Worm (Caenorhabditis elegans) whole organism, L4 larva: ENCODE data around the gene ham-2.

ENCODE experiments used
- D1046.2 ChIP-seq: fragments of 200-800 bp; sonication (Bioruptor generic); IDR thresholded peaks from 2 replicates; pipeline ENCODE4 v1.3.6; 2022; ENCODE audit warnings: missing genetic modification characterization, missing compliant biosample characterization
- F10B5.3 ChIP-seq: sonication (generic microtip); optimal IDR thresholded peaks from 2 replicates; lab custom pipeline; 2016; ENCODE audit warnings: mild to moderate bottlenecking, missing genetic modification characterization, missing compliant biosample characterization
- F44E2.7 ChIP-seq: fragments of 200-800 bp; sonication (Bioruptor generic); IDR thresholded peaks from 2 replicates; pipeline ENCODE4 v2.1.2; 2022; ENCODE audit warnings: missing genetic modification characterization, missing compliant biosample characterization
- T20F7.1 ChIP-seq: fragments of 200-800 bp; sonication (Bioruptor generic); optimal IDR thresholded peaks from 2 replicates; lab custom pipeline; 2018; ENCODE audit warnings: mild to moderate bottlenecking, missing genetic modification characterization, missing compliant biosample characterization
- Y105C5A.15 ChIP-seq: fragments of 200-800 bp; sonication (Bioruptor generic); IDR thresholded peaks from 2 replicates; pipeline ENCODE4 v1.3.6; 2022; ENCODE audit warnings: missing genetic modification characterization, missing compliant biosample characterization
- Y48G9A.11 ChIP-seq: fragments of 200-800 bp; sonication (Bioruptor generic); IDR thresholded peaks from 2 replicates; pipeline ENCODE4 v1.3.6; 2022; ENCODE audit warnings: missing genetic modification reagents, missing genetic modification characterization, missing compliant biosample characterization
- Y5F2A.4 ChIP-seq: fragments of 200-800 bp; sonication (Bioruptor generic); optimal IDR thresholded peaks from 2 replicates; lab custom pipeline; 2018; ENCODE audit warnings: mild to moderate bottlenecking, missing genetic modification characterization, missing compliant biosample characterization
- aha-1 ChIP-seq: fragments of 150-350 bp; peaks from one replicate; lab custom pipeline; 2014; ENCODE audit warnings: missing biosample characterization, missing genetic modification characterization
- aly-2 ChIP-seq: sonication (generic microtip); optimal IDR thresholded peaks from 2 replicates; lab custom pipeline; 2018; ENCODE audit warnings: missing biosample characterization, missing genetic modification characterization
- attf-4 ChIP-seq: sonication (generic microtip); optimal IDR thresholded peaks from 3 replicates; lab custom pipeline; 2017; ENCODE audit warnings: missing biosample characterization, missing genetic modification characterization
- ceh-28 ChIP-seq: fragments of 150-350 bp; optimal IDR thresholded peaks from 2 replicates; lab custom pipeline; 2014; ENCODE audit warnings: missing biosample characterization, missing genetic modification reagents, missing genetic modification characterization
- ceh-44 ChIP-seq: fragments of 200-800 bp; sonication (Bioruptor generic); IDR thresholded peaks from 2 replicates; pipeline ENCODE4 v1.3.6; 2022; ENCODE audit warnings: missing genetic modification reagents, missing genetic modification characterization, missing compliant biosample characterization
- cey-2 ChIP-seq: sonication (generic microtip); optimal IDR thresholded peaks from 3 replicates; lab custom pipeline; 2017; ENCODE audit warnings: missing genetic modification characterization, mild to moderate bottlenecking, missing compliant biosample characterization, antibody characterized with exemption, borderline replicate concordance; ENCODE audit not compliant: insufficient read depth
- ctbp-1 ChIP-seq: fragments of 200-800 bp; sonication (Bioruptor generic); IDR thresholded peaks from 2 replicates; pipeline ENCODE4 v1.3.6; 2022; ENCODE audit warnings: missing genetic modification reagents, missing genetic modification characterization, missing compliant biosample characterization
- daf-12 ChIP-seq: fragments of 150-350 bp; optimal IDR thresholded peaks from 2 replicates; lab custom pipeline; 2014; ENCODE audit warnings: missing biosample characterization, missing genetic modification reagents, missing genetic modification characterization
- daf-16 ChIP-seq, 3 experiments: sonication (generic microtip); optimal IDR thresholded peaks; 2 replicates each; lab custom pipeline; 2016 to 2017; ENCODE audit warnings: missing genetic modification characterization in 3 of 3, missing genetic modification reagents in 3 of 3, mild to moderate bottlenecking in 2 of 3, missing compliant biosample characterization in 2 of 3, missing biosample characterization in 1 of 3, moderate library complexity in 1 of 3
- dmd-6 ChIP-seq: fragments of 200-800 bp; sonication (Bioruptor generic); IDR thresholded peaks from 2 replicates; pipeline ENCODE4 v1.3.6; 2022; ENCODE audit warnings: missing genetic modification reagents, missing genetic modification characterization, missing compliant biosample characterization
- dpl-1 ChIP-seq: fragments of 150-350 bp; optimal IDR thresholded peaks from 2 replicates; lab custom pipeline; 2014; ENCODE audit warnings: missing biosample characterization, missing genetic modification reagents, missing genetic modification characterization
- duxl-1 ChIP-seq: sonication (generic microtip); optimal IDR thresholded peaks from 2 replicates; lab custom pipeline; 2016; ENCODE audit warnings: mild to moderate bottlenecking, missing genetic modification characterization, moderate library complexity, missing compliant biosample characterization; ENCODE audit not compliant: poor library complexity
- dve-1 ChIP-seq: sonication (generic microtip); optimal IDR thresholded peaks from 2 replicates; lab custom pipeline; 2017; ENCODE audit warnings: antibody characterized with exemption, mild to moderate bottlenecking, missing genetic modification characterization, missing compliant biosample characterization; ENCODE audit not compliant: insufficient read depth
- egl-43 ChIP-seq: fragments of 200-800 bp; sonication (Bioruptor generic); IDR thresholded peaks from 2 replicates; pipeline ENCODE4 v1.3.6; 2022; ENCODE audit warnings: missing genetic modification reagents, missing genetic modification characterization, missing compliant biosample characterization
- fkh-10 ChIP-seq: fragments of 150-350 bp; optimal IDR thresholded peaks from 2 replicates; lab custom pipeline; 2014; ENCODE audit warnings: missing biosample characterization, missing genetic modification reagents, missing genetic modification characterization
- gei-8 ChIP-seq: fragments of 200-800 bp; sonication (Bioruptor generic); optimal IDR thresholded peaks from 2 replicates; lab custom pipeline; 2018; ENCODE audit warnings: mild to moderate bottlenecking, missing genetic modification characterization, missing compliant biosample characterization
- hif-1 ChIP-seq, 2 experiments: sonication (generic microtip); optimal IDR thresholded peaks; 2 replicates each; lab custom pipeline; 2016 to 2017; ENCODE audit warnings: missing compliant biosample characterization in 2 of 2, missing genetic modification characterization in 2 of 2, missing genetic modification reagents in 2 of 2, missing genotype in 2 of 2, mild to moderate bottlenecking in 1 of 2
- hlh-11 ChIP-seq: fragments of 200-800 bp; sonication (Bioruptor generic); optimal IDR thresholded peaks from 2 replicates; lab custom pipeline; 2018; ENCODE audit warnings: mild to moderate bottlenecking, missing genetic modification characterization, missing compliant biosample characterization
- hlh-30 ChIP-seq: sonication (generic microtip); optimal IDR thresholded peaks from 2 replicates; lab custom pipeline; 2017; ENCODE audit warnings: antibody characterized with exemption, mild to moderate bottlenecking, missing genetic modification characterization, missing compliant biosample characterization; ENCODE audit not compliant: insufficient read depth
- jun-1 ChIP-seq: fragments of 150-350 bp; optimal IDR thresholded peaks from 2 replicates; lab custom pipeline; 2014; ENCODE audit warnings: missing biosample characterization, missing genetic modification reagents, missing genetic modification characterization
- lin-13 ChIP-seq: fragments of 150-350 bp; optimal IDR thresholded peaks from 2 replicates; lab custom pipeline; 2014; ENCODE audit warnings: missing biosample characterization, missing genetic modification reagents, missing genetic modification characterization
- lin-38 ChIP-seq: fragments of 200-800 bp; sonication (Bioruptor generic); IDR thresholded peaks from 2 replicates; pipeline ENCODE4 v1.3.6; 2022; ENCODE audit warnings: missing genetic modification reagents, missing genetic modification characterization, missing compliant biosample characterization
- madf-9 ChIP-seq: fragments of 200-800 bp; sonication (Bioruptor generic); conservative IDR thresholded peaks from 2 replicates; pipeline ENCODE4 v1.3.6; 2022; ENCODE audit warnings: missing genetic modification reagents, missing genetic modification characterization, missing compliant biosample characterization
- mdl-1 ChIP-seq, 2 experiments: fragments of 150-350 bp in 1 of 2; sonication (generic microtip) in 1 of 2; optimal IDR thresholded peaks; 2 replicates each; lab custom pipeline; 2014 to 2017; ENCODE audit warnings: missing biosample characterization in 2 of 2, missing genetic modification characterization in 2 of 2
- mdt-29 ChIP-seq: fragments of 200-800 bp; sonication (Bioruptor generic); IDR thresholded peaks from 2 replicates; pipeline ENCODE4 v1.3.6; 2022; ENCODE audit warnings: missing genetic modification reagents, missing genetic modification characterization, missing compliant biosample characterization
- mep-1 ChIP-seq: fragments of 150-350 bp; sonication (generic microtip); optimal IDR thresholded peaks from 3 replicates; lab custom pipeline; 2014; ENCODE audit warnings: missing biosample characterization, missing genetic modification characterization
- mxl-2 ChIP-seq: fragments of 200-800 bp; sonication (Bioruptor generic); conservative IDR thresholded peaks from 2 replicates; pipeline ENCODE4 v1.3.6; 2022; ENCODE audit warnings: missing genetic modification reagents, missing genetic modification characterization, missing compliant biosample characterization
- nhr-237 ChIP-seq: sonication (generic microtip); optimal IDR thresholded peaks from 2 replicates; lab custom pipeline; 2017; ENCODE audit warnings: missing biosample characterization, missing genetic modification characterization
- nhr-48 ChIP-seq: sonication (generic microtip); optimal IDR thresholded peaks from 2 replicates; lab custom pipeline; 2016; ENCODE audit warnings: mild to moderate bottlenecking, missing genetic modification characterization, missing compliant biosample characterization
- nhr-76 ChIP-seq: fragments of 150-350 bp; optimal IDR thresholded peaks from 2 replicates; lab custom pipeline; 2014; ENCODE audit warnings: missing biosample characterization, missing genetic modification characterization
- nhr-77 ChIP-seq: fragments of 150-350 bp; optimal IDR thresholded peaks from 2 replicates; lab custom pipeline; 2014; ENCODE audit warnings: missing biosample characterization, missing genetic modification characterization
- php-3 ChIP-seq: fragments of 200-800 bp; sonication (Bioruptor generic); IDR thresholded peaks from 2 replicates; pipeline ENCODE4 v1.3.6; 2022; ENCODE audit warnings: missing genetic modification reagents, missing genetic modification characterization, missing compliant biosample characterization
- pqm-1 ChIP-seq: sonication (generic microtip); optimal IDR thresholded peaks from 2 replicates; lab custom pipeline; 2017; ENCODE audit warnings: missing biosample characterization, missing genetic modification characterization
- skn-1 ChIP-seq: fragments of 150-350 bp; optimal IDR thresholded peaks from 2 replicates; lab custom pipeline; 2014; ENCODE audit warnings: missing biosample characterization, missing genetic modification characterization
- spr-1 ChIP-seq: sonication (generic microtip); optimal IDR thresholded peaks from 2 replicates; lab custom pipeline; 2016; ENCODE audit warnings: mild to moderate bottlenecking, missing genetic modification characterization, missing compliant biosample characterization
- tra-1 ChIP-seq: fragments of 200-800 bp; sonication (Bioruptor generic); IDR thresholded peaks from 2 replicates; pipeline ENCODE4 v1.3.6; 2022; ENCODE audit warnings: missing genetic modification reagents, missing genetic modification characterization, missing compliant biosample characterization
- unc-39 ChIP-seq: sonication (generic microtip); optimal IDR thresholded peaks from 2 replicates; lab custom pipeline; 2017; ENCODE audit warnings: missing biosample characterization, missing genetic modification characterization
- zag-1 ChIP-seq: fragments of 150-350 bp; optimal IDR thresholded peaks from 2 replicates; lab custom pipeline; 2014; ENCODE audit warnings: missing biosample characterization, missing genetic modification characterization
- zfp-3 ChIP-seq: fragments of 200-800 bp; sonication (Bioruptor generic); conservative IDR thresholded peaks from 2 replicates; pipeline ENCODE4 v1.3.6; 2022; ENCODE audit warnings: missing genetic modification reagents, missing genetic modification characterization, missing compliant biosample characterization
- zip-2 ChIP-seq: fragments of 150-350 bp; optimal IDR thresholded peaks from 2 replicates; lab custom pipeline; 2014; ENCODE audit warnings: missing biosample characterization, missing genetic modification characterization
- ztf-11 ChIP-seq: fragments of 150-350 bp; optimal IDR thresholded peaks from 2 replicates; lab custom pipeline; 2014; ENCODE audit warnings: missing biosample characterization, missing genetic modification characterization
- ztf-7 ChIP-seq: fragments of 150-350 bp; optimal IDR thresholded peaks from 2 replicates; lab custom pipeline; 2014; ENCODE audit warnings: missing biosample characterization, missing genetic modification characterization

Gene ham-2

ce11 chrX:4564717-4565316 is 10.3 kb downstream of the ham-2 start, which contains the start of gene amt-4 (continued):
- TF ChIP-seq lin-38 (GFP tag; lab: Robert Waterston, UW) (no peak), php-3 (GFP tag; lab: Robert Waterston, UW) (peak; percentile 99), aly-2 (tag; lab: Kevin White, UChicago) (no peak), F44E2.7 (GFP tag; lab: Robert Waterston, UW) (no peak), mdl-1 (tag; optimal IDR thresholded peaks at IDR 0.05; lab: Kevin White, UChicago) (peak in 1 of 2 experiments; percentile 86), hlh-30 (peak; percentile 52), dmd-6 (GFP tag; lab: Robert Waterston, UW) (peak; percentile 93), aha-1 (tag; lab: Kevin White, UChicago) (peak; percentile 84), unc-39 (tag; lab: Kevin White, UChicago) (no peak), zag-1 (tag; lab: Kevin White, UChicago) (no peak), madf-9 (GFP tag; lab: Robert Waterston, UW) (no peak), daf-16 (GFP tag; optimal IDR thresholded peaks at IDR 0.05; lab: Kevin White, UChicago) (no peak), daf-16 (tag; optimal IDR thresholded peaks at IDR 0.05; lab: Kevin White, UChicago) (peak; percentile 88), skn-1 (tag; lab: Kevin White, UChicago) (no peak), Y48G9A.11 (GFP tag; lab: Robert Waterston, UW) (no peak), ztf-7 (tag; lab: Kevin White, UChicago) (no peak), nhr-48 (tag; lab: Kevin White, UChicago) (peak; percentile 90), daf-12 (tag; lab: Kevin White, UChicago) (no peak), hlh-11 (tag; lab: Kevin White, UChicago) (peak; percentile 85)

- TF ChIP-seq fkh-10 (GFP tag; lab: Kevin White, UChicago) (no peak), mdt-29 (GFP tag; lab: Robert Waterston, UW) (no peak), ctbp-1 (GFP tag; lab: Robert Waterston, UW) (no peak), zip-2 (tag; lab: Kevin White, UChicago) (no peak), D1046.2 (GFP tag; lab: Robert Waterston, UW) (no peak), nhr-76 (tag; lab: Kevin White, UChicago) (no peak), ztf-11 (tag; lab: Kevin White, UChicago) (no peak), nhr-237 (tag; lab: Kevin White, UChicago) (no peak), F10B5.3 (tag; lab: Kevin White, UChicago) (no peak), jun-1 (no peak), pqm-1 (tag; lab: Kevin White, UChicago) (peak; percentile 70), spr-1 (tag; lab: Kevin White, UChicago) (no peak), aha-1 (tag; lab: Kevin White, UChicago) (peak; percentile 31), attf-4 (tag; lab: Kevin White, UChicago) (no peak), Y5F2A.4 (GFP tag; lab: Kevin White, UChicago) (no peak), hlh-11 (tag; lab: Kevin White, UChicago) (peak; percentile 32), mxl-2 (GFP tag; lab: Robert Waterston, UW) (no peak), ceh-28 (tag; lab: Kevin White, UChicago) (no peak), zfp-3 (GFP tag; lab: Robert Waterston, UW) (no peak), Y105C5A.15 (GFP tag; lab: Robert Waterston, UW) (no peak), lin-13 (GFP tag; lab: Kevin White, UChicago) (no peak), duxl-1 (tag; lab: Kevin White, UChicago) (no peak), hif-1 (tag; optimal IDR thresholded peaks at IDR 0.05; lab: Kevin White, UChicago) (no peak), tra-1 (0 out of 2 replicates have a peak, but pooled peaks have one; percentile 7), dve-1 (tag; lab: Kevin White, UChicago) (peak; percentile 20), mep-1 (no peak), ceh-44 (GFP tag; lab: Robert Waterston, UW) (no peak), madf-9 (GFP tag; lab: Robert Waterston, UW) (no peak), dpl-1 (GFP tag; lab: Kevin White, UChicago) (no peak), ztf-7 (tag; lab: Kevin White, UChicago) (no peak), dmd-6 (GFP tag; lab: Robert Waterston, UW) (peak; percentile 83), T20F7.1 (no peak), nhr-77 (no peak), gei-8 (GFP tag; lab: Kevin White, UChicago) (no peak), cey-2 (tag; lab: Kevin White, UChicago) (no peak), egl-43 (no peak)
Measured at ce11 chrX:4567110-4567509, 12.6 kb downstream of the ham-2 start.
